Fruit fly (Drosophila melanogaster): ENCODE data around the gene Kul.

Gene Kul

DNA sequence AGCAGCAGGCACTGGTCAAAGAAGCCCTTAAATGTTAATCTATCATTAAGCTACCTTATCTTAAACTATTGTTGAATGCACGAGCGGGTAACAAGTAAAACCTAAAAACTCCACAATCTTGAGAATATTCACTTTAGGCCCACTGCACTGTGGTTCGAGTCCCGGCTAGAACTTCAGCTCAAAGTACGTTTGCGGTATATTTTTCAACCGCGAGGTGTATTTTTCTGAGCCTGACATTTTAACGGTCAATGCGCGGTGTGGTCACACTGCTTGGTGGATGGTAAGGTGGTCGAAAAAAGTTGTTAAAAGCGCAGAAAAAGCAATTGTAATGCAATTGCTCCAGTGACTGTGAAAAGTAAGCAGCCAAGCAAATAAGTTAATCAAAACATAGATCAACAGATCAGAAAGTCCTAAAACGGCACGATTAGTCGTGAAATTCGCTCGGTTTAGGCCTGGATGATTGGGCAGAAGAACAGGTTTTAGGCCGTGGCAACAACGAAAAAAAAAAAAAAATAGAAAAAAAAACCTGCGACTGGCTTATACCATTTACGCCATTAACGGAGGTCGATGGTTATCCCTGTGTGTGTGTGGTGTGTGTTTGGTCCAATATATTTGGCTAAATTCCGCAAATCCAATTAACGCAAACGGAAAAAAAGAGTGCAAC lies at the start of gene Kul (continued):
- TF ChIP-seq stwl (tag; optimal IDR thresholded peaks at IDR 0.05) (peak; percentile 90), CG11456 (GFP tag; IDR thresholded peaks at IDR 0.05) (0 out of 3 replicates have a peak, but pooled peaks have one; percentile 51), Hr3 (GFP tag; optimal IDR thresholded peaks at IDR 0.05) (no peak), pb (GFP tag; optimal IDR thresholded peaks at IDR 0.05) (peak; percentile 47), CG15601 (tag; optimal IDR thresholded peaks at IDR 0.05) (no peak), CG10147 (GFP tag; optimal IDR thresholded peaks at IDR 0.05) (no peak), CG4617 (GFP tag; optimal IDR thresholded peaks at IDR 0.05; ENCODE audit: borderline replicate concordance) (peak; percentile 5), E2f2 (GFP tag; IDR thresholded peaks at IDR 0.05) (peak; percentile 31), CG14441 (GFP tag; IDR thresholded peaks at IDR 0.05) (no peak), HLH3B (GFP tag; IDR thresholded peaks at IDR 0.05) (peak; percentile 32; the same call in 1 of the 2 replicates), sc (optimal IDR thresholded peaks at IDR 0.05) (no peak), sc (GFP tag; optimal IDR thresholded peaks at IDR 0.05) (no peak), gsb-n (tag; optimal IDR thresholded peaks at IDR 0.05) (no peak), CG2120 (GFP tag; optimal IDR thresholded peaks at IDR 0.05) (peak; percentile 23), CG10321 (GFP tag; IDR thresholded peaks at IDR 0.05) (0 out of 2 replicates have a peak, but pooled peaks have one; percentile 16), corto (GFP tag; optimal IDR thresholded peaks at IDR 0.05) (no peak), zf30C (GFP tag; optimal IDR thresholded peaks at IDR 0.05) (no peak), CG12155 (GFP tag; optimal IDR thresholded peaks at IDR 0.05) (peak; percentile 12), fu2 (GFP tag; optimal IDR thresholded peaks at IDR 0.05) (no peak), pzg (GFP tag; optimal IDR thresholded peaks at IDR 0.05) (peak; percentile 82), CG32532 (GFP tag; IDR thresholded peaks at IDR 0.05) (peak; percentile 40), Chrac-16 (GFP tag; optimal IDR thresholded peaks at IDR 0.05) (peak; percentile 1), sqz (GFP tag; optimal IDR thresholded peaks at IDR 0.05) (peak; percentile 70), gsb (GFP tag; IDR thresholded peaks at IDR 0.05) (no peak), slou (GFP tag; optimal IDR thresholded peaks at IDR 0.05) (no peak), Ptx1 (GFP tag; IDR thresholded peaks at IDR 0.05) (peak; percentile 28; the same call in 1 of the 2 replicates), pnt (GFP tag; optimal IDR thresholded peaks at IDR 0.05) (peak; percentile 11), bsh (GFP tag; optimal IDR thresholded peaks at IDR 0.05) (peak; percentile 7 to 40), CG1603 (tag; optimal IDR thresholded peaks at IDR 0.05) (peak; percentile 79), trem (tag; optimal IDR thresholded peaks at IDR 0.05) (peak; percentile 27), HmgD (GFP tag; optimal IDR thresholded peaks at IDR 0.05) (peak; percentile 50), CG2678 (tag; optimal IDR thresholded peaks at IDR 0.05) (no peak), Fer2 (tag; optimal IDR thresholded peaks at IDR 0.05) (no peak), CG30431 (GFP tag; optimal IDR thresholded peaks at IDR 0.05) (no peak), phol (tag; optimal IDR thresholded peaks at IDR 0.05) (peak; percentile 37), lilli (GFP tag; optimal IDR thresholded peaks at IDR 0.05) (peak; percentile 5), ato (GFP tag; IDR thresholded peaks at IDR 0.05; ENCODE audit: partially characterized antibody) (peak; percentile 49; the same call in 1 of the 2 replicates), Ets97D (GFP tag; optimal IDR thresholded peaks at IDR 0.05) (peak; percentile 54), CG3847 (GFP tag; IDR thresholded peaks at IDR 0.05) (peak; percentile 43), CG1647 (GFP tag; optimal IDR thresholded peaks at IDR 0.05) (no peak), Dp (GFP tag; optimal IDR thresholded peaks at IDR 0.05) (peak; percentile 8), Dbx (GFP tag; IDR thresholded peaks at IDR 0.05) (0 out of 3 replicates have a peak, but pooled peaks have one; percentile 9), pan (optimal IDR thresholded peaks at IDR 0.05) (no peak), pan (GFP tag; optimal IDR thresholded peaks at IDR 0.05 in 1 of 2, IDR thresholded peaks at IDR 0.05 in 1 of 2) (peak in 1 of 2 experiments; percentile 36), hkb (optimal IDR thresholded peaks at IDR 0.05) (no peak), hkb (GFP tag; IDR thresholded peaks at IDR 0.05) (0 out of 2 replicates have a peak, but pooled peaks have one; percentile 20), CG30403 (GFP tag; optimal IDR thresholded peaks at IDR 0.05) (peak; percentile 36), NFAT (GFP tag; IDR thresholded peaks at IDR 0.05) (peak; percentile 23; the same call in 1 of the 2 replicates), CG5180 (GFP tag; optimal IDR thresholded peaks at IDR 0.05) (no peak), grau (tag; optimal IDR thresholded peaks at IDR 0.05) (peak; percentile 48)

Data from whole organism, embryonic.